Worm (Caenorhabditis elegans): ENCODE results near the gene C46A5.1.

The C46A5.1 gene

ce11 chrIV:7774206-7774605 lies 10.5 kb downstream of the C46A5.1 start, which contains the start of the genes hcf-1 and swd-2.2 (continued):
- TF ChIP-seq nhr-84 (tag; optimal IDR thresholded peaks at IDR 0.05): no peak
- no peak for TF ChIP-seq lin-14 (GFP tag; optimal IDR thresholded peaks at IDR 0.05)
- TF ChIP-seq vab-15 (tag; optimal IDR thresholded peaks at IDR 0.05): no peak
- no peak for TF ChIP-seq ceh-90 (tag; optimal IDR thresholded peaks at IDR 0.05)
- peak; percentile 63 for TF ChIP-seq blmp-1 (tag; optimal IDR thresholded peaks at IDR 0.05)
- no peak for TF ChIP-seq alr-1 (tag; optimal IDR thresholded peaks at IDR 0.05; ENCODE audit: borderline replicate concordance)
- no peak for TF ChIP-seq nhr-19 (GFP tag; conservative IDR thresholded peaks at IDR 0.05)
- peak; percentile 48 for TF ChIP-seq mep-1 (tag; optimal IDR thresholded peaks at IDR 0.05)
- TF ChIP-seq nhr-90 (tag; optimal IDR thresholded peaks at IDR 0.05; ENCODE audit: poor library complexity): no peak
- TF ChIP-seq lsy-2 (tag; optimal IDR thresholded peaks at IDR 0.05): peak; percentile 47 to 73
- peak; percentile 41 to 79 for TF ChIP-seq lin-35 (GFP tag; optimal IDR thresholded peaks at IDR 0.05)
- no peak for TF ChIP-seq snpc-4 (tag; optimal IDR thresholded peaks at IDR 0.05)
- peak; percentile 39 for TF ChIP-seq lin-15B (tag; optimal IDR thresholded peaks at IDR 0.05)
- TF ChIP-seq efl-1 (optimal IDR thresholded peaks at IDR 0.05): peak; percentile 33 to 50
- peak; percentile 64 to 95 for TF ChIP-seq efl-1 (GFP tag; optimal IDR thresholded peaks at IDR 0.05 in 1 of 2)
- no peak for TF ChIP-seq unc-98 (GFP tag; IDR thresholded peaks at IDR 0.05)
- no peak for TF ChIP-seq tlp-1 (tag; optimal IDR thresholded peaks at IDR 0.05)
- no peak for TF ChIP-seq unc-86 (tag; optimal IDR thresholded peaks at IDR 0.05)
- no peak for TF ChIP-seq sup-37 (GFP tag; optimal IDR thresholded peaks at IDR 0.05)
- no peak for TF ChIP-seq C34B4.2 (tag; optimal IDR thresholded peaks at IDR 0.05)
- TF ChIP-seq mab-9 (GFP tag; IDR thresholded peaks at IDR 0.05): no peak
- TF ChIP-seq sptf-1 (tag; optimal IDR thresholded peaks at IDR 0.05): no peak
- TF ChIP-seq unc-130 (tag; optimal IDR thresholded peaks at IDR 0.05): no peak
- TF ChIP-seq egl-13 (tag; optimal IDR thresholded peaks at IDR 0.05): no peak
- TF ChIP-seq swsn-7 (tag; optimal IDR thresholded peaks at IDR 0.05): no peak
- TF ChIP-seq nhr-71 (tag; optimal IDR thresholded peaks at IDR 0.05): peak; percentile 26
- no peak for TF ChIP-seq ceh-63 (GFP tag; optimal IDR thresholded peaks at IDR 0.05)
- TF ChIP-seq ets-5 (GFP tag; IDR thresholded peaks at IDR 0.05): no peak
- no peak for TF ChIP-seq fkh-4 (tag; optimal IDR thresholded peaks at IDR 0.05; ENCODE audit: borderline replicate concordance)
- TF ChIP-seq fkh-10 (GFP tag; optimal IDR thresholded peaks at IDR 0.05): no peak
- peak; percentile 3 for TF ChIP-seq nhr-20 (tag; optimal IDR thresholded peaks at IDR 0.05)
- peak; percentile 41 to 77 (median 61) for TF ChIP-seq dpl-1 (GFP tag; optimal IDR thresholded peaks at IDR 0.05)
- peak; percentile 27 for TF ChIP-seq nhr-77 (tag; optimal IDR thresholded peaks at IDR 0.05)
- TF ChIP-seq pqm-1 (tag; optimal IDR thresholded peaks at IDR 0.05): no peak
- no peak for TF ChIP-seq ztf-4 (tag; optimal IDR thresholded peaks at IDR 0.05)
- TF ChIP-seq pag-3 (tag; optimal IDR thresholded peaks at IDR 0.05; ENCODE audit: borderline replicate concordance, insufficient read depth): no peak
- no peak for TF ChIP-seq ztf-11 (tag; optimal IDR thresholded peaks at IDR 0.05)
- no peak for TF ChIP-seq nhr-11 (tag; optimal IDR thresholded peaks at IDR 0.05)
- TF ChIP-seq C04F5.9 (tag; optimal IDR thresholded peaks at IDR 0.05): no peak
- no peak for TF ChIP-seq nhr-28 (tag; optimal IDR thresholded peaks at IDR 0.05)
- no peak for TF ChIP-seq zag-1 (tag; optimal IDR thresholded peaks at IDR 0.05)
- TF ChIP-seq Y116A8C.19 (tag; optimal IDR thresholded peaks at IDR 0.05; ENCODE audit: borderline replicate concordance): no peak
- TF ChIP-seq unc-30 (tag; optimal IDR thresholded peaks at IDR 0.05): no peak
- no peak for TF ChIP-seq lin-13 (GFP tag; optimal IDR thresholded peaks at IDR 0.05)
- no peak for TF ChIP-seq hpl-2 (GFP tag; optimal IDR thresholded peaks at IDR 0.05)
- TF ChIP-seq sox-4 (tag; optimal IDR thresholded peaks at IDR 0.05): no peak
- TF ChIP-seq unc-62 (GFP tag; optimal IDR thresholded peaks at IDR 0.05): no peak
- TF ChIP-seq mef-2 (tag; optimal IDR thresholded peaks at IDR 0.05): no peak
- TF ChIP-seq aly-2 (tag; optimal IDR thresholded peaks at IDR 0.05): no peak
- TF ChIP-seq egl-27 (tag; optimal IDR thresholded peaks at IDR 0.05): no peak
- TF ChIP-seq ces-1 (GFP tag; optimal IDR thresholded peaks at IDR 0.05): no peak
- no peak for TF ChIP-seq elt-3 (tag; optimal IDR thresholded peaks at IDR 0.05)
- TF ChIP-seq lin-39 (tag; optimal IDR thresholded peaks at IDR 0.05): no peak
- no peak for TF ChIP-seq elt-2 (tag; optimal IDR thresholded peaks at IDR 0.05)

All from whole organism, L1 larva.